Worm (Caenorhabditis elegans) whole organism, L1 larva: ENCODE results near the gene K04C2.8.

Source experiments
- aha-1 ChIP-seq: fragments of 150-350 bp; optimal IDR thresholded peaks from 2 replicates; lab custom pipeline; 2014; ENCODE audit warnings: missing biosample characterization, missing genetic modification characterization
- aly-2 ChIP-seq: fragments of 150-350 bp; optimal IDR thresholded peaks from 2 replicates; lab custom pipeline; 2014; ENCODE audit warnings: missing biosample characterization, missing genetic modification characterization
- nhr-19 ChIP-seq: fragments of 200-800 bp; sonication (Bioruptor generic); conservative IDR thresholded peaks from 2 replicates; pipeline ENCODE4 v1.3.6; 2022; ENCODE audit warnings: missing genetic modification characterization, missing compliant biosample characterization

- TF ChIP-seq aha-1 (tag; lab: Kevin White, UChicago) (no peak), nhr-19 (GFP tag; lab: Robert Waterston, UW) (no peak), aly-2 (no peak)
Measured at ce11 chrIII:6839091-6839490, 31.0 kb upstream of the K04C2.8 start.
